Fruit fly (Drosophila melanogaster) whole organism, prepupa: ENCODE data around the gene simj.

Source experiments
- CG11294 ChIP-seq: fragments of 200-800 bp; sonication (Bioruptor generic); IDR thresholded peaks from 2 replicates; pipeline ENCODE4 v1.3.6; 2022; ENCODE audit warnings: missing biosample characterization, missing genetic modification characterization
- CG11762 ChIP-seq: fragments of 200-800 bp; sonication (Bioruptor generic); optimal IDR thresholded peaks from 3 replicates; lab custom pipeline; 2016; ENCODE audit warnings: missing biosample characterization, missing genetic modification characterization; ENCODE audit not compliant: insufficient read depth
- CG15336 ChIP-seq: fragments of 200-800 bp; sonication (Bioruptor generic); IDR thresholded peaks from 2 replicates; pipeline ENCODE4 v1.3.6; 2022; ENCODE audit warnings: missing biosample characterization, missing genetic modification characterization
- CG1621 ChIP-seq: fragments of 200-800 bp; sonication (Bioruptor generic); optimal IDR thresholded peaks from 3 replicates; lab custom pipeline; 2018; ENCODE audit warnings: missing biosample characterization, mild to moderate bottlenecking, missing genetic modification characterization
- CG16779 ChIP-seq: fragments of 200-800 bp; sonication (Bioruptor generic); optimal IDR thresholded peaks from 3 replicates; lab custom pipeline; 2017; ENCODE audit warnings: missing biosample characterization, mild to moderate bottlenecking, missing genetic modification characterization
- CG3032 ChIP-seq: fragments of 200-800 bp; optimal IDR thresholded peaks from 2 replicates; lab custom pipeline; 2019; ENCODE audit warnings: missing biosample characterization, mild to moderate bottlenecking, missing genetic modification characterization, moderate library complexity
- CG31627 ChIP-seq: fragments of 200-800 bp; sonication (Bioruptor generic); optimal IDR thresholded peaks from 3 replicates; lab custom pipeline; 2016; ENCODE audit warnings: missing biosample characterization, missing genetic modification characterization
- CG32006 ChIP-seq: fragments of 200-800 bp; sonication (Bioruptor generic); optimal IDR thresholded peaks from 3 replicates; lab custom pipeline; 2017; ENCODE audit warnings: missing biosample characterization, mild to moderate bottlenecking, missing genetic modification characterization
- CG34406 ChIP-seq: fragments of 200-800 bp; sonication (Bioruptor generic); optimal IDR thresholded peaks from 3 replicates; lab custom pipeline; 2016; ENCODE audit warnings: missing biosample characterization, missing genetic modification characterization
- CG6163 ChIP-seq: fragments of 200-800 bp; sonication (Bioruptor generic); IDR thresholded peaks from 3 replicates; pipeline ENCODE4 v1.3.6; 2022; ENCODE audit warnings: missing biosample characterization, missing genetic modification characterization
- CG6276 ChIP-seq: fragments of 200-800 bp; sonication (Bioruptor generic); optimal IDR thresholded peaks from 2 replicates; lab custom pipeline; 2017; ENCODE audit warnings: missing biosample characterization, mild to moderate bottlenecking, missing genetic modification characterization
- CG6808 ChIP-seq: fragments of 200-800 bp; sonication (Bioruptor generic); optimal IDR thresholded peaks from 3 replicates; lab custom pipeline; 2017; ENCODE audit warnings: missing biosample characterization, missing genetic modification characterization, mild to moderate bottlenecking, moderate library complexity, missing genetic modification reagents
- CG6854 ChIP-seq: fragments of 200-800 bp; sonication (Bioruptor generic); optimal IDR thresholded peaks from 2 replicates; lab custom pipeline; 2017; ENCODE audit warnings: missing biosample characterization, mild to moderate bottlenecking, missing genetic modification characterization
- CG7368 ChIP-seq: fragments of 200-800 bp; sonication (Bioruptor generic); optimal IDR thresholded peaks from 3 replicates; lab custom pipeline; 2016; ENCODE audit warnings: missing biosample characterization, missing genetic modification characterization
- CG8119 ChIP-seq: fragments of 200-800 bp; sonication (Bioruptor generic); IDR thresholded peaks from 3 replicates; pipeline ENCODE4 v1.3.6; 2022; ENCODE audit warnings: missing biosample characterization, missing genetic modification characterization
- Eip75B ChIP-seq: fragments of 200-800 bp; sonication (Bioruptor generic); optimal IDR thresholded peaks from 3 replicates; lab custom pipeline; 2016; ENCODE audit warnings: missing biosample characterization, missing genetic modification characterization
- Eip78C ChIP-seq: fragments of 200-800 bp; sonication (Bioruptor generic); peaks from one replicate; lab custom pipeline; 2016; ENCODE audit warnings: missing biosample characterization, missing genetic modification characterization
- Eip93F ChIP-seq: fragments of 200-800 bp; sonication (Bioruptor generic); optimal IDR thresholded peaks from 2 replicates; lab custom pipeline; 2016; ENCODE audit warnings: missing biosample characterization, mild to moderate bottlenecking, missing genetic modification characterization
- Ets96B ChIP-seq: fragments of 200-800 bp; optimal IDR thresholded peaks from 2 replicates; lab custom pipeline; 2019; ENCODE audit warnings: missing biosample characterization, mild to moderate bottlenecking, missing genetic modification characterization, moderate library complexity
- Gug ChIP-seq: fragments of 200-800 bp; sonication (Bioruptor generic); IDR thresholded peaks from 2 replicates; pipeline ENCODE4 v1.3.6; 2022; ENCODE audit warnings: missing biosample characterization, missing genetic modification characterization
- Hr38 ChIP-seq: sonication (Bioruptor generic); optimal IDR thresholded peaks from 2 replicates; lab custom pipeline; 2016; ENCODE audit warnings: missing biosample characterization, missing genetic modification characterization
- Lpt ChIP-seq: fragments of 200-800 bp; sonication (Bioruptor generic); optimal IDR thresholded peaks from 3 replicates; lab custom pipeline; 2016; ENCODE audit warnings: missing biosample characterization, missing genetic modification characterization
- OdsH ChIP-seq: fragments of 200-800 bp; sonication (Bioruptor generic); optimal IDR thresholded peaks from 3 replicates; lab custom pipeline; 2016; ENCODE audit warnings: missing biosample characterization, missing genetic modification characterization
- Sox102F ChIP-seq: fragments of 200-800 bp; sonication (Bioruptor generic); optimal IDR thresholded peaks from 2 replicates; lab custom pipeline; 2016; ENCODE audit warnings: missing biosample characterization, mild to moderate bottlenecking, missing genetic modification characterization
- Sox14 ChIP-seq: fragments of 200-800 bp; sonication (Bioruptor generic); optimal IDR thresholded peaks from 3 replicates; lab custom pipeline; 2016; ENCODE audit warnings: missing biosample characterization, missing genetic modification characterization
- Sox15 ChIP-seq: fragments of 200-800 bp; sonication (Bioruptor generic); optimal IDR thresholded peaks from 3 replicates; lab custom pipeline; 2016; ENCODE audit warnings: missing biosample characterization, missing genetic modification characterization
- achi ChIP-seq: fragments of 200-800 bp; sonication (Bioruptor generic); optimal IDR thresholded peaks from 3 replicates; lab custom pipeline; 2016; ENCODE audit warnings: missing biosample characterization, missing genetic modification characterization
- acj6 ChIP-seq: fragments of 200-800 bp; sonication (Bioruptor generic); optimal IDR thresholded peaks from 3 replicates; lab custom pipeline; 2016; ENCODE audit warnings: missing biosample characterization, missing genetic modification characterization
- cyc ChIP-seq: fragments of 200-800 bp; sonication (Bioruptor generic); optimal IDR thresholded peaks from 3 replicates; lab custom pipeline; 2016; ENCODE audit warnings: missing biosample characterization, missing genetic modification characterization
- dac ChIP-seq: fragments of 200-800 bp; sonication (Bioruptor generic); optimal IDR thresholded peaks from 2 replicates; lab custom pipeline; 2017; ENCODE audit warnings: missing biosample characterization, mild to moderate bottlenecking, missing genetic modification characterization
- dsx ChIP-seq: fragments of 200-800 bp; optimal IDR thresholded peaks from 3 replicates; lab custom pipeline; 2019; ENCODE audit warnings: missing biosample characterization, mild to moderate bottlenecking, missing genetic modification characterization, moderate library complexity; ENCODE audit not compliant: poor library complexity, severe bottlenecking
- eg ChIP-seq: fragments of 200-800 bp; sonication (Bioruptor generic); IDR thresholded peaks from 3 replicates; pipeline ENCODE4 v1.3.6; 2022; ENCODE audit warnings: missing biosample characterization, missing genetic modification characterization
- lz ChIP-seq: fragments of 200-800 bp; sonication (Bioruptor generic); optimal IDR thresholded peaks from 3 replicates; lab custom pipeline; 2016; ENCODE audit warnings: missing biosample characterization, missing genetic modification characterization
- net ChIP-seq: fragments of 200-800 bp; sonication (Bioruptor generic); optimal IDR thresholded peaks from 3 replicates; lab custom pipeline; 2016; ENCODE audit warnings: missing biosample characterization, missing genetic modification characterization
- pdm3 ChIP-seq: fragments of 200-800 bp; sonication (Bioruptor generic); optimal IDR thresholded peaks from 3 replicates; lab custom pipeline; 2016; ENCODE audit warnings: missing biosample characterization, missing genetic modification characterization
- salr ChIP-seq, 2 experiments: fragments of 200-800 bp; sonication (Bioruptor generic); optimal IDR thresholded peaks; 3 replicates each; lab custom pipeline; 2016 to 2018; ENCODE audit warnings: missing biosample characterization in 2 of 2, missing genetic modification characterization in 2 of 2, mild to moderate bottlenecking in 1 of 2
- svp ChIP-seq: fragments of 200-800 bp; sonication (Bioruptor generic); peaks from one replicate; lab custom pipeline; 2016; ENCODE audit warnings: missing biosample characterization, missing genetic modification characterization
- topi ChIP-seq: fragments of 200-800 bp; sonication (Bioruptor generic); optimal IDR thresholded peaks from 3 replicates; lab custom pipeline; 2016; ENCODE audit warnings: missing biosample characterization, missing genetic modification characterization

simj gene

dm6 chr3L:10696635-10697412, 32.3 kb downstream of the simj start, which contains the start of gene NijA (continued):
- TF ChIP-seq CG6854, result peak; percentile 10
- no peak for TF ChIP-seq CG31627 (GFP tag; lab: Kevin White, UChicago)
- TF ChIP-seq CG11294 (GFP tag; lab: Robert Waterston, UW), result no peak
- TF ChIP-seq CG8119 (GFP tag; lab: Robert Waterston, UW), result peak; percentile 81
- peak; percentile 59 for TF ChIP-seq svp (GFP tag; lab: Kevin White, UChicago)
- no peak for TF ChIP-seq CG6808
- TF ChIP-seq CG3032 (tag; lab: Kevin White, UChicago), result peak; percentile 89
- no peak for TF ChIP-seq topi (GFP tag; lab: Kevin White, UChicago)
- TF ChIP-seq CG1621 (tag; lab: Kevin White, UChicago), result no peak
- TF ChIP-seq achi (GFP tag; lab: Kevin White, UChicago), result peak; percentile 62
- TF ChIP-seq Sox15, result no peak
- TF ChIP-seq dsx, result peak; percentile 88
- peak; percentile 74 for TF ChIP-seq CG34406 (GFP tag; lab: Kevin White, UChicago)
- TF ChIP-seq CG11762, result no peak
- peak; percentile 84 for TF ChIP-seq Ets96B (tag; lab: Kevin White, UChicago)
- TF ChIP-seq lz (GFP tag; lab: Kevin White, UChicago), result peak; percentile 34
- peak; percentile 69 for TF ChIP-seq CG15336
- TF ChIP-seq Eip75B, result peak; percentile 23
- TF ChIP-seq cyc (GFP tag; lab: Kevin White, UChicago), result peak; percentile 39
- peak; percentile 57 for TF ChIP-seq OdsH (GFP tag; lab: Kevin White, UChicago)
- TF ChIP-seq dac (GFP tag; lab: Kevin White, UChicago), result no peak
- peak in 1 of 2 experiments; percentile 83 for TF ChIP-seq salr (GFP tag; optimal IDR thresholded peaks at IDR 0.05; lab: Kevin White, UChicago)
- no peak for TF ChIP-seq net
- TF ChIP-seq CG6163, result peak; percentile 40; the same call in 1 of the 3 replicates
- TF ChIP-seq Eip93F (GFP tag; lab: Kevin White, UChicago), result peak; percentile 20
- TF ChIP-seq acj6 (GFP tag; lab: Kevin White, UChicago), result peak; percentile 53
- TF ChIP-seq Gug (GFP tag; lab: Robert Waterston, UW), result peak; percentile 25; the same call in 1 of the 2 replicates
- peak; percentile 27 for TF ChIP-seq CG6276 (GFP tag; lab: Kevin White, UChicago)
- no peak for TF ChIP-seq Hr38 (GFP tag; lab: Kevin White, UChicago)
- TF ChIP-seq CG32006 (GFP tag; lab: Kevin White, UChicago), result peak; percentile 75
- peak; percentile 44 for TF ChIP-seq CG7368 (GFP tag; lab: Kevin White, UChicago)
- no peak for TF ChIP-seq Sox14 (GFP tag; lab: Kevin White, UChicago)
- TF ChIP-seq Lpt, result peak; percentile 72
- no peak for TF ChIP-seq Sox102F (GFP tag; lab: Kevin White, UChicago)
- TF ChIP-seq, all 60 proteins: peak for 38

DNA sequence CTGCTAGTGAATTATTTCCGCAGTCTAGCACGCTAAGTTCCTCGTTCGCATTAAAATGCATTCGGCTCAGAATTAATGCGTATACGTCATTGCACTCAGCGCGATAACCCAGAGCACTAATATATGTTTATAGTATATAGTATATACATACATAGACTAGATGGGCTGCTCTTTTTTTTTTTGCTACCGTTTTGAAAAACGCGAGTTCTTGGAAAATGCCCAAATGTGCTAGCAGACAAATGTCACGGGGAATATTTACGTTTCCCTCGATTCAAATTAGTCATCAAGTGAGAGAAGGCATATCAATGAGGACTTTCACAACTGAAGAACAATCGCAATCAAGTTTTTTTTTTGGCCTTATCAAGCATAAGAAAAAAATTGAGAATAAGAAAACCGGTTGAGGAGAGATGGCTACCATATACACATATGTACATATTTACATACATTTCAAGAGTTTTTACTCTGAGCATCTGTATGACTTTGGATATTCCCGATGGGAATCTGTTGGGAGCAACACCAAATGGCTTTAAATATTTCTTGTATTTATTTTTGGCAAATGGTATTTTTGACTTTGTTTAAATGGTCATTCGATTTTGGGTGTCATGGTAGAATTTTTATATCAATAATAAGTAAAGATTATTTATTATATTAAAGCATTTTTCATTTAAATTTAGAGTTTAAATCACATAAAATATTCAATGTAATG, 33.0 kb downstream of the simj start:
- TF ChIP-seq Sox102F (GFP tag; lab: Kevin White, UChicago) (peak; percentile 23), Sox15 (no peak), Lpt (no peak), CG6808 (peak; percentile 19), CG15336 (no peak), CG16779 (tag; lab: Kevin White, UChicago) (no peak), pdm3 (GFP tag; lab: Kevin White, UChicago) (no peak), CG32006 (GFP tag; lab: Kevin White, UChicago) (no peak), eg (no peak), dac (GFP tag; lab: Kevin White, UChicago) (no peak), svp (GFP tag; lab: Kevin White, UChicago) (peak; percentile 74), Eip78C (GFP tag; lab: Kevin White, UChicago) (peak; percentile 39), Eip93F (GFP tag; lab: Kevin White, UChicago) (peak; percentile 47)
- TF ChIP-seq, all 60 proteins: peak for 5
